Worm (Caenorhabditis elegans): ENCODE results near the gene irld-23.
"Not testable (repeated sequence)": the region's sequence is repeated elsewhere in the genome, so short reads cannot be mapped to it uniquely, and the experiment has no call there.

irld-23 gene

ce11 chrX:17080635-17081376 is at the start of gene irld-23, which contains the start of gene C08A9.10:
Gene irld-23, minus strand, starts transcription at chrX:17080685.
Gene C08A9.10, plus strand, starts transcription at chrX:17081179.
- no peak for TF ChIP-seq dpl-1 (GFP tag; optimal IDR thresholded peaks at IDR 0.05)
- no peak for TF ChIP-seq irx-1 (tag; optimal IDR thresholded peaks at IDR 0.05)
- TF ChIP-seq skn-1 (tag; optimal IDR thresholded peaks at IDR 0.05) = no peak
- no peak for TF ChIP-seq C04F5.9 (tag; optimal IDR thresholded peaks at IDR 0.05)
- TF ChIP-seq fkh-4 (tag; optimal IDR thresholded peaks at IDR 0.05; ENCODE audit: borderline replicate concordance) = no peak
- no peak for TF ChIP-seq lir-3 (tag; optimal IDR thresholded peaks at IDR 0.05; ENCODE audit: poor library complexity)
- no peak for TF ChIP-seq zip-4 (GFP tag; optimal IDR thresholded peaks at IDR 0.05)
- TF ChIP-seq pax-3 (tag; optimal IDR thresholded peaks at IDR 0.05) = no peak
- TF ChIP-seq nhr-84 (tag; optimal IDR thresholded peaks at IDR 0.05) = no peak
- no peak for TF ChIP-seq fos-1 (tag; optimal IDR thresholded peaks at IDR 0.05)
- no peak for TF ChIP-seq elt-3 (tag; optimal IDR thresholded peaks at IDR 0.05)
- TF ChIP-seq blmp-1 (tag; optimal IDR thresholded peaks at IDR 0.05) = no peak
- TF ChIP-seq aha-1 (tag; optimal IDR thresholded peaks at IDR 0.05) = no peak
- no peak for TF ChIP-seq nhr-47 (tag; optimal IDR thresholded peaks at IDR 0.05)
- TF ChIP-seq unc-62 (GFP tag; optimal IDR thresholded peaks at IDR 0.05) = no peak
- no peak for TF ChIP-seq lsy-2 (tag; optimal IDR thresholded peaks at IDR 0.05)
- TF ChIP-seq rnt-1 (tag; optimal IDR thresholded peaks at IDR 0.05) = no peak
- no peak for TF ChIP-seq lin-14 (GFP tag; optimal IDR thresholded peaks at IDR 0.05)
- TF ChIP-seq mef-2 (tag; optimal IDR thresholded peaks at IDR 0.05) = no peak
- TF ChIP-seq ceh-8 (GFP tag; optimal IDR thresholded peaks at IDR 0.05) = no peak

ce11 chrX:17117359-17117758 is 36.9 kb upstream of the irld-23 start, which contains the start of gene K09E3.2:
Gene K09E3.2, plus strand, starts transcription at chrX:17117659.
- not testable (repeated sequence) for TF ChIP-seq dsc-1 (tag; optimal IDR thresholded peaks at IDR 0.05); hpl-2 (GFP tag; optimal IDR thresholded peaks at IDR 0.05); C04F5.9 (tag; optimal IDR thresholded peaks at IDR 0.05)

- TF ChIP-seq dsc-1 (tag; optimal IDR thresholded peaks at IDR 0.05) (no peak), fkh-10 (GFP tag; optimal IDR thresholded peaks at IDR 0.05) (no peak), rnt-1 (tag; optimal IDR thresholded peaks at IDR 0.05) (no peak), swsn-7 (tag; optimal IDR thresholded peaks at IDR 0.05) (no peak), xbp-1 (tag; optimal IDR thresholded peaks at IDR 0.05) (no peak), snu-23 (GFP tag; optimal IDR thresholded peaks at IDR 0.05) (no peak), C04F5.9 (tag; optimal IDR thresholded peaks at IDR 0.05) (no peak), aha-1 (tag; optimal IDR thresholded peaks at IDR 0.05) (no peak), mdl-1 (tag; optimal IDR thresholded peaks at IDR 0.05) (no peak), zip-4 (GFP tag; optimal IDR thresholded peaks at IDR 0.05) (no peak), nhr-237 (tag; optimal IDR thresholded peaks at IDR 0.05) (no peak), unc-130 (tag; optimal IDR thresholded peaks at IDR 0.05) (no peak)
Observed at ce11 chrX:17115089-17115488, 34.6 kb upstream of the irld-23 start, which contains the start of gene lido-6. Gene lido-6, minus strand, starts transcription at chrX:17115189.

- TF ChIP-seq pag-3 (tag; optimal IDR thresholded peaks at IDR 0.05; ENCODE audit: borderline replicate concordance, insufficient read depth) = no peak
Observed at ce11 chrX:17110555-17110954, 30.1 kb upstream of the irld-23 start, which contains the start of gene lido-5. Gene lido-5, minus strand, starts transcription at chrX:17110655.

- TF ChIP-seq nhr-237 (tag; optimal IDR thresholded peaks at IDR 0.05) = no peak
- no peak for TF ChIP-seq hlh-17 (GFP tag; optimal IDR thresholded peaks at IDR 0.05; ENCODE audit: borderline replicate concordance)
- TF ChIP-seq unc-62 (GFP tag; optimal IDR thresholded peaks at IDR 0.05) = no peak
- no peak for TF ChIP-seq grh-1 (GFP tag; IDR thresholded peaks at IDR 0.05)
- no peak for TF ChIP-seq tlp-1 (tag; optimal IDR thresholded peaks at IDR 0.05)
- TF ChIP-seq fkh-4 (tag; optimal IDR thresholded peaks at IDR 0.05; ENCODE audit: borderline replicate concordance) = no peak
- TF ChIP-seq egl-27 (tag; optimal IDR thresholded peaks at IDR 0.05) = no peak
- no peak for TF ChIP-seq isw-1 (GFP tag; IDR thresholded peaks at IDR 0.05)
- no peak for TF ChIP-seq F16B12.6 (tag; optimal IDR thresholded peaks at IDR 0.05)
- TF ChIP-seq swsn-7 (tag; optimal IDR thresholded peaks at IDR 0.05) = no peak
- TF ChIP-seq zip-4 (GFP tag; optimal IDR thresholded peaks at IDR 0.05) = no peak
- TF ChIP-seq nhr-76 (tag; optimal IDR thresholded peaks at IDR 0.05) = no peak
- no peak for TF ChIP-seq snu-23 (GFP tag; optimal IDR thresholded peaks at IDR 0.05)
- TF ChIP-seq pqm-1 (tag; optimal IDR thresholded peaks at IDR 0.05) = no peak
- no peak for TF ChIP-seq skn-1 (tag; optimal IDR thresholded peaks at IDR 0.05)
- TF ChIP-seq ceh-82 (tag; optimal IDR thresholded peaks at IDR 0.05) = no peak
- no peak for TF ChIP-seq snpc-4 (tag; optimal IDR thresholded peaks at IDR 0.05)
- no peak for TF ChIP-seq hpl-2 (GFP tag; optimal IDR thresholded peaks at IDR 0.05)
- no peak for TF ChIP-seq ceh-63 (GFP tag; optimal IDR thresholded peaks at IDR 0.05)
Observed at ce11 chrX:17107670-17108069, 27.2 kb upstream of the irld-23 start, which contains the start of gene lido-4. Gene lido-4, minus strand, starts transcription at chrX:17107770.

Measured in whole organism, L1 larva.